Fruit fly (Drosophila melanogaster) whole organism, prepupa: Measurements from ENCODE around the gene Charon.
A peak's percentile ranks its signal among the peaks of the same experiment; 100 is the strongest.

Experiments
- CG10669 ChIP-seq: fragments of 200-800 bp; sonication (Bioruptor generic); optimal IDR thresholded peaks from 3 replicates; lab custom pipeline; 2018; ENCODE audit warnings: missing biosample characterization, mild to moderate bottlenecking, missing genetic modification characterization, moderate library complexity
- CG11294 ChIP-seq: fragments of 200-800 bp; sonication (Bioruptor generic); IDR thresholded peaks from 2 replicates; pipeline ENCODE4 v1.3.6; 2022; ENCODE audit warnings: missing biosample characterization, missing genetic modification characterization
- CG11762 ChIP-seq: fragments of 200-800 bp; sonication (Bioruptor generic); optimal IDR thresholded peaks from 3 replicates; lab custom pipeline; 2016; ENCODE audit warnings: missing biosample characterization, missing genetic modification characterization; ENCODE audit not compliant: insufficient read depth
- CG11902 ChIP-seq: fragments of 200-800 bp; sonication (Bioruptor generic); optimal IDR thresholded peaks from 3 replicates; lab custom pipeline; 2016; ENCODE audit warnings: missing biosample characterization, missing genetic modification characterization
- CG15336 ChIP-seq: fragments of 200-800 bp; sonication (Bioruptor generic); IDR thresholded peaks from 2 replicates; pipeline ENCODE4 v1.3.6; 2022; ENCODE audit warnings: missing biosample characterization, missing genetic modification characterization
- CG1621 ChIP-seq: fragments of 200-800 bp; sonication (Bioruptor generic); optimal IDR thresholded peaks from 3 replicates; lab custom pipeline; 2018; ENCODE audit warnings: missing biosample characterization, mild to moderate bottlenecking, missing genetic modification characterization
- CG3032 ChIP-seq: fragments of 200-800 bp; optimal IDR thresholded peaks from 2 replicates; lab custom pipeline; 2019; ENCODE audit warnings: missing biosample characterization, mild to moderate bottlenecking, missing genetic modification characterization, moderate library complexity
- CG32006 ChIP-seq: fragments of 200-800 bp; sonication (Bioruptor generic); optimal IDR thresholded peaks from 3 replicates; lab custom pipeline; 2017; ENCODE audit warnings: missing biosample characterization, mild to moderate bottlenecking, missing genetic modification characterization
- CG3919 ChIP-seq: fragments of 200-800 bp; sonication (Bioruptor generic); optimal IDR thresholded peaks from 3 replicates; lab custom pipeline; 2016; ENCODE audit warnings: missing biosample characterization, missing genetic modification characterization
- CG4318 ChIP-seq: fragments of 200-800 bp; sonication (Bioruptor generic); optimal IDR thresholded peaks from 3 replicates; lab custom pipeline; 2017; ENCODE audit warnings: missing biosample characterization, mild to moderate bottlenecking, missing genetic modification characterization
- CG6163 ChIP-seq: fragments of 200-800 bp; sonication (Bioruptor generic); IDR thresholded peaks from 3 replicates; pipeline ENCODE4 v1.3.6; 2022; ENCODE audit warnings: missing biosample characterization, missing genetic modification characterization
- CG6276 ChIP-seq: fragments of 200-800 bp; sonication (Bioruptor generic); optimal IDR thresholded peaks from 2 replicates; lab custom pipeline; 2017; ENCODE audit warnings: missing biosample characterization, mild to moderate bottlenecking, missing genetic modification characterization
- CG6792 ChIP-seq: fragments of 200-800 bp; sonication (Bioruptor generic); optimal IDR thresholded peaks from 3 replicates; lab custom pipeline; 2016; ENCODE audit warnings: missing biosample characterization, missing genetic modification characterization
- CG6808 ChIP-seq: fragments of 200-800 bp; sonication (Bioruptor generic); optimal IDR thresholded peaks from 3 replicates; lab custom pipeline; 2017; ENCODE audit warnings: missing biosample characterization, missing genetic modification characterization, mild to moderate bottlenecking, moderate library complexity, missing genetic modification reagents
- CG6854 ChIP-seq: fragments of 200-800 bp; sonication (Bioruptor generic); optimal IDR thresholded peaks from 2 replicates; lab custom pipeline; 2017; ENCODE audit warnings: missing biosample characterization, mild to moderate bottlenecking, missing genetic modification characterization
- CG7368 ChIP-seq: fragments of 200-800 bp; sonication (Bioruptor generic); optimal IDR thresholded peaks from 3 replicates; lab custom pipeline; 2016; ENCODE audit warnings: missing biosample characterization, missing genetic modification characterization
- CG8119 ChIP-seq: fragments of 200-800 bp; sonication (Bioruptor generic); IDR thresholded peaks from 3 replicates; pipeline ENCODE4 v1.3.6; 2022; ENCODE audit warnings: missing biosample characterization, missing genetic modification characterization
- CG8319 ChIP-seq: fragments of 200-800 bp; sonication (Bioruptor generic); optimal IDR thresholded peaks from 3 replicates; lab custom pipeline; 2016; ENCODE audit warnings: missing biosample characterization, missing genetic modification characterization
- CG9139 ChIP-seq: fragments of 200-800 bp; sonication (Bioruptor generic); optimal IDR thresholded peaks from 3 replicates; lab custom pipeline; 2017; ENCODE audit warnings: missing biosample characterization, mild to moderate bottlenecking, missing genetic modification characterization
- Eip75B ChIP-seq: fragments of 200-800 bp; sonication (Bioruptor generic); optimal IDR thresholded peaks from 3 replicates; lab custom pipeline; 2016; ENCODE audit warnings: missing biosample characterization, missing genetic modification characterization
- Eip78C ChIP-seq: fragments of 200-800 bp; sonication (Bioruptor generic); peaks from one replicate; lab custom pipeline; 2016; ENCODE audit warnings: missing biosample characterization, missing genetic modification characterization
- Eip93F ChIP-seq: fragments of 200-800 bp; sonication (Bioruptor generic); optimal IDR thresholded peaks from 2 replicates; lab custom pipeline; 2016; ENCODE audit warnings: missing biosample characterization, mild to moderate bottlenecking, missing genetic modification characterization
- Ets21C ChIP-seq: fragments of 200-800 bp; sonication (Bioruptor generic); optimal IDR thresholded peaks from 3 replicates; lab custom pipeline; 2016; ENCODE audit warnings: missing biosample characterization, missing genetic modification characterization
- Gug ChIP-seq: fragments of 200-800 bp; sonication (Bioruptor generic); IDR thresholded peaks from 2 replicates; pipeline ENCODE4 v1.3.6; 2022; ENCODE audit warnings: missing biosample characterization, missing genetic modification characterization
- Hr38 ChIP-seq: sonication (Bioruptor generic); optimal IDR thresholded peaks from 2 replicates; lab custom pipeline; 2016; ENCODE audit warnings: missing biosample characterization, missing genetic modification characterization
- Hr39 ChIP-seq: fragments of 200-800 bp; sonication (Bioruptor generic); optimal IDR thresholded peaks from 2 replicates; lab custom pipeline; 2016; ENCODE audit warnings: missing biosample characterization, missing genetic modification characterization
- Hr4 ChIP-seq: fragments of 200-800 bp; sonication (Bioruptor generic); optimal IDR thresholded peaks from 3 replicates; lab custom pipeline; 2016; ENCODE audit warnings: missing biosample characterization, missing genetic modification characterization
- Lpt ChIP-seq: fragments of 200-800 bp; sonication (Bioruptor generic); optimal IDR thresholded peaks from 3 replicates; lab custom pipeline; 2016; ENCODE audit warnings: missing biosample characterization, missing genetic modification characterization
- Met ChIP-seq: fragments of 200-800 bp; sonication (Bioruptor generic); optimal IDR thresholded peaks from 3 replicates; lab custom pipeline; 2016; ENCODE audit warnings: missing biosample characterization, missing genetic modification characterization
- OdsH ChIP-seq: fragments of 200-800 bp; sonication (Bioruptor generic); optimal IDR thresholded peaks from 3 replicates; lab custom pipeline; 2016; ENCODE audit warnings: missing biosample characterization, missing genetic modification characterization
- Sox102F ChIP-seq: fragments of 200-800 bp; sonication (Bioruptor generic); optimal IDR thresholded peaks from 2 replicates; lab custom pipeline; 2016; ENCODE audit warnings: missing biosample characterization, mild to moderate bottlenecking, missing genetic modification characterization
- Sox14 ChIP-seq: fragments of 200-800 bp; sonication (Bioruptor generic); optimal IDR thresholded peaks from 3 replicates; lab custom pipeline; 2016; ENCODE audit warnings: missing biosample characterization, missing genetic modification characterization
- Sox15 ChIP-seq: fragments of 200-800 bp; sonication (Bioruptor generic); optimal IDR thresholded peaks from 3 replicates; lab custom pipeline; 2016; ENCODE audit warnings: missing biosample characterization, missing genetic modification characterization
- achi ChIP-seq: fragments of 200-800 bp; sonication (Bioruptor generic); optimal IDR thresholded peaks from 3 replicates; lab custom pipeline; 2016; ENCODE audit warnings: missing biosample characterization, missing genetic modification characterization
- acj6 ChIP-seq: fragments of 200-800 bp; sonication (Bioruptor generic); optimal IDR thresholded peaks from 3 replicates; lab custom pipeline; 2016; ENCODE audit warnings: missing biosample characterization, missing genetic modification characterization
- cyc ChIP-seq: fragments of 200-800 bp; sonication (Bioruptor generic); optimal IDR thresholded peaks from 3 replicates; lab custom pipeline; 2016; ENCODE audit warnings: missing biosample characterization, missing genetic modification characterization
- dsx ChIP-seq: fragments of 200-800 bp; optimal IDR thresholded peaks from 3 replicates; lab custom pipeline; 2019; ENCODE audit warnings: missing biosample characterization, mild to moderate bottlenecking, missing genetic modification characterization, moderate library complexity; ENCODE audit not compliant: poor library complexity, severe bottlenecking
- eg ChIP-seq: fragments of 200-800 bp; sonication (Bioruptor generic); IDR thresholded peaks from 3 replicates; pipeline ENCODE4 v1.3.6; 2022; ENCODE audit warnings: missing biosample characterization, missing genetic modification characterization
- fd59A ChIP-seq: fragments of 200-800 bp; sonication (Bioruptor generic); optimal IDR thresholded peaks from 2 replicates; lab custom pipeline; 2017; ENCODE audit warnings: missing biosample characterization, mild to moderate bottlenecking, missing genetic modification characterization, missing genetic modification reagents
- lz ChIP-seq: fragments of 200-800 bp; sonication (Bioruptor generic); optimal IDR thresholded peaks from 3 replicates; lab custom pipeline; 2016; ENCODE audit warnings: missing biosample characterization, missing genetic modification characterization
- pdm3 ChIP-seq: fragments of 200-800 bp; sonication (Bioruptor generic); optimal IDR thresholded peaks from 3 replicates; lab custom pipeline; 2016; ENCODE audit warnings: missing biosample characterization, missing genetic modification characterization
- salr ChIP-seq, 2 experiments: fragments of 200-800 bp; sonication (Bioruptor generic); optimal IDR thresholded peaks; 3 replicates each; lab custom pipeline; 2016 to 2018; ENCODE audit warnings: missing biosample characterization in 2 of 2, missing genetic modification characterization in 2 of 2, mild to moderate bottlenecking in 1 of 2
- spab ChIP-seq: fragments of 200-800 bp; sonication (Bioruptor generic); optimal IDR thresholded peaks from 2 replicates; lab custom pipeline; 2017; ENCODE audit warnings: missing biosample characterization, mild to moderate bottlenecking, missing genetic modification characterization, missing genetic modification reagents
- ss ChIP-seq, 2 experiments: fragments of 200-800 bp; sonication (Bioruptor generic); optimal IDR thresholded peaks; 2 replicates in 1 of 2; 3 replicates in 1 of 2; lab custom pipeline; 2017 to 2018; ENCODE audit warnings: mild to moderate bottlenecking in 2 of 2, missing biosample characterization in 2 of 2, missing genetic modification characterization in 2 of 2, moderate library complexity in 1 of 2
- svp ChIP-seq: fragments of 200-800 bp; sonication (Bioruptor generic); peaks from one replicate; lab custom pipeline; 2016; ENCODE audit warnings: missing biosample characterization, missing genetic modification characterization
- topi ChIP-seq: fragments of 200-800 bp; sonication (Bioruptor generic); optimal IDR thresholded peaks from 3 replicates; lab custom pipeline; 2016; ENCODE audit warnings: missing biosample characterization, missing genetic modification characterization

The Charon gene

DNA sequence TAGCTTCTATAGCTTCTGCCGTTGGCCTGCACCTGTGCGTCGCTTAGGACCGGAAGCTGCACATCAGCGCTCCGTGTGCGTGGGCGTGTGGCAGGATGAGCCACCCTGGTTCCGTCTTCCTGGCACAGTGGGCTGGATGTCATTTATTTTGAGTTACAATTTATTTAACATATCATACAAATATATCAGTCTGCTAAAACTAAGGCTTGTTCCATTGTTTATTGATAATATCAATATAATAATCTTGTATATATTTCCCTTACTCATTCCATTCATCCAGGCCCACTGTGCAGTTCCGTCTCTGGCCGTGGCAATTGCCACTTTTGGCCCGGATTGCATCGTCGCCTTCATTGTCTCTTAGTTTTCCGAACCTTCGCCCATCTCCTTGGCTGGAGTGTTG lies 41.9 kb upstream of the Charon start (continued):
- TF ChIP-seq CG15336 (GFP tag; lab: Robert Waterston, UW) (no peak), topi (GFP tag; lab: Kevin White, UChicago) (no peak), CG1621 (tag; lab: Kevin White, UChicago) (no peak), acj6 (GFP tag; lab: Kevin White, UChicago) (no peak), pdm3 (peak; percentile 11), Sox14 (GFP tag; lab: Kevin White, UChicago) (no peak), Gug (GFP tag; lab: Robert Waterston, UW) (no peak), fd59A (GFP tag; lab: Kevin White, UChicago) (no peak), Hr38 (GFP tag; lab: Kevin White, UChicago) (no peak), CG6792 (GFP tag; lab: Kevin White, UChicago) (peak; percentile 6), spab (GFP tag; lab: Kevin White, UChicago) (no peak), CG9139 (GFP tag; lab: Kevin White, UChicago) (no peak), dsx (GFP tag; lab: Kevin White, UChicago) (no peak), ss (GFP tag; optimal IDR thresholded peaks at IDR 0.05; lab: Kevin White, UChicago) (no peak)
- TF ChIP-seq, all 60 proteins: peak for 12

dm6 chr2L:1213587-1213986 lies 41.0 kb upstream of the Charon start:
- TF ChIP-seq CG6792 (GFP tag; lab: Kevin White, UChicago), result no peak
- TF ChIP-seq CG3919 (GFP tag; lab: Kevin White, UChicago), result no peak
- no peak for TF ChIP-seq Sox102F (GFP tag; lab: Kevin White, UChicago)
- TF ChIP-seq Eip75B (GFP tag; lab: Kevin White, UChicago), result no peak
- TF ChIP-seq Sox15 (GFP tag; lab: Kevin White, UChicago), result no peak
- TF ChIP-seq CG11902, result no peak
- no peak for TF ChIP-seq CG3032
- no peak for TF ChIP-seq cyc
- TF ChIP-seq Eip78C, result peak; percentile 47
- TF ChIP-seq CG8119 (GFP tag; lab: Robert Waterston, UW), result no peak
- TF ChIP-seq CG4318, result no peak
- peak; percentile 6 for TF ChIP-seq OdsH (GFP tag; lab: Kevin White, UChicago)

DNA sequence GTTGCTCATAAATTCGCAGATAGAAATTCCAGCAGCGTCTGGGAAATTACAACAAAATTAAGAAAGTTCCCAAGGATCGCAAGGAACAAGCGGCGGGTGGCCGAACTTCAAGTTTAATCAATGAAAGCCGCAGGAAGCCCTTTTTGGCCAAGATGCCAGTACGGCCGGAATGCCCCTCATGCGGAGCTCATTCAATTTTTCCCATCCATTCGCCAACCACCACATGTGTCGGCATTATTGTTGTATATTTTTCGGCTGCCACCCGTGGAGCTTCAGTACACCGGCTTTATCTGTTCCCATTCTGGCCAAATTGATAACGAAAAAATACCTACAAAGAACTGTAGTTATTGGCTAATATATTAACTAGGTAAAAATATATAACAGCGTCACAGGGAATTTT lies 38.9 kb upstream of the Charon start:
- TF ChIP-seq CG15336 (GFP tag; lab: Robert Waterston, UW) (no peak), Lpt (GFP tag; lab: Kevin White, UChicago) (no peak), CG7368 (GFP tag; lab: Kevin White, UChicago) (no peak), CG32006 (GFP tag; lab: Kevin White, UChicago) (no peak), CG10669 (GFP tag; lab: Kevin White, UChicago) (no peak), svp (GFP tag; lab: Kevin White, UChicago) (no peak), CG11762 (no peak), Sox102F (GFP tag; lab: Kevin White, UChicago) (no peak), Ets21C (GFP tag; lab: Kevin White, UChicago) (no peak), salr (GFP tag; optimal IDR thresholded peaks at IDR 0.05; lab: Kevin White, UChicago) (no peak), spab (GFP tag; lab: Kevin White, UChicago) (no peak), Eip75B (GFP tag; lab: Kevin White, UChicago) (no peak), CG6163 (GFP tag; lab: Robert Waterston, UW) (no peak), Hr39 (GFP tag; lab: Kevin White, UChicago) (no peak), OdsH (GFP tag; lab: Kevin White, UChicago) (no peak)

DNA sequence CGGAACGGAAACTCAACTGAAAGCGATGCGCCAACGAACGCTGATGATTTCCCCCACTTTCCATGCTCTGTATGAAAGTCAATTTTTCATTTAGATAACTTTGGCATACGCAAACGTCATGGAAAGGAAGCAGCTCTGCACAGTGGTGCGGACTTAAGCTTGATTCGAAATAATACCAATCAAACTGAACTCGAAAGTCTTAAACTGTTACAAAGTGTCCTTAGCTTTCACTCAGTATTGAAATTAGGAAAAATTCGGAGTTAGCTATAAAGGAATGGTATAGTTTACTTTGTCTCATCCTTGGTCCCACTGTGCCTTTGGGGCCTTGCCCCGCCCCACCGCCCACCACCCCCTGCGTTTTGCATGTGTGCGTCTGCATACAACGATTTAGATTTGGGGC lies 34.8 kb upstream of the Charon start:
- TF ChIP-seq achi (GFP tag; lab: Kevin White, UChicago) (no peak), Hr39 (GFP tag; lab: Kevin White, UChicago) (peak; percentile 3), dsx (GFP tag; lab: Kevin White, UChicago) (no peak), Hr4 (GFP tag; lab: Kevin White, UChicago) (peak; percentile 19), CG8319 (GFP tag; lab: Kevin White, UChicago) (no peak), Met (peak; percentile 24), eg (GFP tag; lab: Robert Waterston, UW) (0 out of 3 replicates have a peak, but pooled peaks have one; percentile 6), salr (GFP tag; optimal IDR thresholded peaks at IDR 0.05; lab: Kevin White, UChicago) (no peak), Gug (GFP tag; lab: Robert Waterston, UW) (no peak), CG6854 (no peak), CG32006 (GFP tag; lab: Kevin White, UChicago) (peak; percentile 17), OdsH (GFP tag; lab: Kevin White, UChicago) (peak; percentile 45), Hr38 (GFP tag; lab: Kevin White, UChicago) (no peak), Eip78C (peak; percentile 48), CG6808 (GFP tag; lab: Kevin White, UChicago) (no peak), CG9139 (GFP tag; lab: Kevin White, UChicago) (no peak), Eip93F (GFP tag; lab: Kevin White, UChicago) (no peak), lz (GFP tag; lab: Kevin White, UChicago) (no peak), CG6276 (GFP tag; lab: Kevin White, UChicago) (no peak), CG11294 (GFP tag; lab: Robert Waterston, UW) (no peak), cyc (no peak)
